Fruit fly (Drosophila melanogaster) whole organism: ENCODE measurements around the gene CG45095.
A peak's percentile ranks its signal among the peaks of the same experiment; 100 is the strongest.

Experiments used
- CG8478 ChIP-seq: fragments of >200 bp; optimal IDR thresholded peaks from 2 replicates; lab custom pipeline; 2018; ENCODE audit warnings: inconsistent platforms
- Dll ChIP-seq: fragments of >200 bp; optimal IDR thresholded peaks from 2 replicates; lab custom pipeline; 2017
- psq ChIP-seq: fragments of >200 bp; optimal IDR thresholded peaks from 2 replicates; lab custom pipeline; 2017
- usp ChIP-seq: fragments of >200 bp; optimal IDR thresholded peaks from 2 replicates; lab custom pipeline; 2017; ENCODE audit warnings: missing biosample characterization, missing genetic modification characterization, mixed read lengths

dm6 chr3R:25094639-25095038 lies 7.7 kb upstream of the CG45095 start, which contains the start of gene fd96Cb:
- TF ChIP-seq usp (GFP tag; lab: Kevin White, UChicago) (no peak), CG8478 (peak; percentile 38), psq (lab: Kevin White, UChicago) (no peak), Dll (lab: Kevin White, UChicago) (no peak)
